Worm (Caenorhabditis elegans) whole organism, dauer: ENCODE measurements around the gene C55A1.7.
"Not testable (repeated sequence)": the region's sequence is repeated elsewhere in the genome, so short reads cannot be mapped to it uniquely, and the experiment has no call there.

ENCODE experiments used
- unc-62 ChIP-seq: sonication (generic microtip); optimal IDR thresholded peaks from 2 replicates; lab custom pipeline; 2017; ENCODE audit warnings: missing biosample characterization, missing genetic modification reagents, missing genetic modification characterization

Gene C55A1.7

DNA sequence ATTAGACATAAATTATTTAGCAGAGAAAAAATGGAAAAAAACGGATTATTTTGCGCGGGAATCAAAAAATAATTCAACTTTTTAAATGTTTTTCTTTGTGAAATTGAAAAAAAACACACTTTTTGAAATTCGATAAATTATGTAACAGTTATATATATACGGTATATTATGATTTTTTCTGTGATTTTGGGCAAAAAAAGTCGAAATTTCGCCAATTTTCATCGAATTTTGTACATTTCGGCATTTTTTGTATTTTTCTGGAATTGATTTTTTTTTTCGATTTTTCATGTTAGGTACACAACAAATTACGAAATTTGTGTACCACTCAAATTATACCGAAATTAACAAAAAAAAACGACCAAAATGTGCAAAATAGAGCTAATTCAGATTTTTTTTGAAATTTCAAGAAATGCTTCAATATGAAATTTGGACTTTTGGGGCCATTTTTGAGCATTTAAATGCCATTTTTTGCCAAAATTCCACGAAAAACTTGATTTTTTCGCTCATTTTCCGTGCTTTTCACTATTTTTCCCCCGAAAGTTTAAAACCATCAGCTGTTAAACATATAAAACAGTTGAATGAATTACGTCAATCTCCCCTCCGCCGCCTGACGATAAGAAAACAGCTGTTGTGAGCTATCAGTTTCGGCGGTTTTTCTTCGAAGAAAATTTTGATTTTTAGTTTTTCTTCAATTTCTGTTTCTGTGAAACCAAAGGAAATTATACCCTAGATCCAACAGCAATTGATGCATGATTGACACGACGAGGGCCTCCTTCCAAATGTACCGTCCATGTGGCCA is 11.0 kb upstream of the C55A1.7 start:
- no peak for TF ChIP-seq unc-62

DNA sequence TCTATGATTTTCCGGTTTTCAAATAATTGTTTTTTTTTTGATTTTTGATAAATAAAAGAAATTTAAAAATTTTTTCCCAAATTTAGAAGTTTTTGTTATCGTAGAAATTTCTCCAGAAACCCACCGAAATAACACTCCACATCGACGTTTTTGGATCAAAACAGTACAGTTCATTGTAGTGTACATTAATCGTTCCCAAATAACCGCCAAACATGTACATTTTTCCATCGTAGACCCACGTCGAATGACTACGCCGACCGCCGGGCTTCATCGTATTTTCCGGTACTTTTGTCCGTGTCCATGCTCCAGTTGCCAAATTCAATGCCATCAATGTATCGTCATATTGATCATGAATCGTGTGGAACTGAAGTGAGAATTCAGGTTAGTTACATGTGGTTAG is 6.7 kb upstream of the C55A1.7 start, which contains the start of gene F53E4.2:
Gene F53E4.2, plus strand, starts transcription at position 301 of the 400 bp plus-strand sequence.
- no peak for TF ChIP-seq unc-62

DNA sequence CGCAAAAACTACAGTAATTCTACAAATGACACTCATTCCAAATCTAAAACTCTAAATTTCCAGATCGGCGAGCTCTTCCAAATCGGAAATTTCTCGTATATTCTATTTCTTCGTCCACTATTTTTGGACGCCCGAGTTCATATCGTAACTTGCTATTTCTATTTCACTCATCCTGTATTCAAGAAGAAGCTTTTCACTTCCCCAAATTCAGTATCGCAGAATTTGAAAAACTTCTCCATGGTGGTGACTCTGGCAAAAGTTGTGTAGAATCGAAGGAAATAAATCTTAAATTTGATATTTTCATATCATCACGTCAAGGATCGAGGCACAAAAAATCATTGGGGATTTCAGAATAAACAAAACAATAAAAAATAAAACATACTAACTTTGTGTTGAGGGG is 4.7 kb upstream of the C55A1.7 start:
- TF ChIP-seq unc-62: no peak

DNA sequence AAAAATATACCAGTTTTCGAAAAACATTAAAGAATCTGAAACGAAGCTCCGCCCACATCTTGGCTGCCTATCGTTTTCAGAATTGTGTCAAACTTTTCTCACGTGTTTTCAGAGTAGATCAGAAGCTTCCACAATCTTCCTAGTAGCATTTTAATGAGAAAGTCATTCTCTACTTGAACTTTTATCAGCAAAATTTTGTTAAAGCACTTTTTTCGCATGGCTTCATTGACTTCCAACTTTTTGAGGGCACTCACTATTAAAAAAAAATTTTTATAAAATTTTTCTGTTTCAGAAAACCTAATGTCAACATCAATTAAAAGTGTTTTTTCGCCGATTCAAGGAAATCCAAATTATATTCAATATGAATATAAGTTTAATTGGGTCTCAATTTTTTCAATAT is 2.7 kb upstream of the C55A1.7 start, which contains the start of gene sru-42:
Gene sru-42, plus strand, starts transcription at position 301 of the 400 bp plus-strand sequence.
- TF ChIP-seq unc-62: no peak

DNA sequence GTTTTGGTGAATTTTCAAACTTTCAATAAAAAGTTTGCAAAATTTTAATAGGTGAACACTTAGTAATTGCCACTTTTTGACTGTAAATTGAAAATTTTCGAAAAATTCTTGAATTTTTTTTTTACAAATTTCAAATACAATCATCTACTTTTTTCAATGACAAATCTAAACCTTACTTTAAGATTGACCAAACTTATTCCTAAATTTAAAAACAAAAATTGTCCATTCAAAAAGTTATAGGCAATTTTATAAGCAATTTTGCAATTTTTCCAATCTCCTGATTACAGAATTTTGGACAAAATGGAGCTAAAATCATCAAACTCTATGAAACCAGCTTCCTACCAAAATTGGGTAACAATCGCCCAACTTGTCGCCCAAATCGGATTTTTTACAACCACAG is 2.9 kb downstream of the C55A1.7 start, which contains the start of gene str-23:
Gene str-23, plus strand, starts transcription at position 301 of the 400 bp plus-strand sequence.
- no peak for TF ChIP-seq unc-62

DNA sequence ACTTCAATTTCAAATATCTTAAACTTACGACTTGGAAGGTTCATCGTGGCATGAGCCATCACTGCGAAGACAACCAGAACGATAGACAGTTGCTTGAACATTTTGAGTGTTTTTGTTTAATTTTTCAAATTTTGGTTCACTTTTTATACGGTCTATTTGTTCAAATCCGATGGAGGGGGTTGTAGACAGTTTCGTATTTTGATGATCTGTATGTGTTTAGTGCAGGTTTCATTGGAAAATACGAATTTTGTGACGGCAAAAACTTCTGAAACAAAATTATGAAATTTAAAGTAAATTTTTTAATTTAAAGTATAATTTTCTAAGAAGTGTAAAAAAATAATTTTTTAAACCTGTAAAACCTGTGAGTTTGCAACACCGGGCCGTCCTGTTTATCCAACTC is 4.2 kb downstream of the C55A1.7 start, which contains the start of gene C55A1.4:
Gene C55A1.4, minus strand, starts transcription at position 101 of the 400 bp plus-strand sequence.
- not testable (repeated sequence) for TF ChIP-seq unc-62

DNA sequence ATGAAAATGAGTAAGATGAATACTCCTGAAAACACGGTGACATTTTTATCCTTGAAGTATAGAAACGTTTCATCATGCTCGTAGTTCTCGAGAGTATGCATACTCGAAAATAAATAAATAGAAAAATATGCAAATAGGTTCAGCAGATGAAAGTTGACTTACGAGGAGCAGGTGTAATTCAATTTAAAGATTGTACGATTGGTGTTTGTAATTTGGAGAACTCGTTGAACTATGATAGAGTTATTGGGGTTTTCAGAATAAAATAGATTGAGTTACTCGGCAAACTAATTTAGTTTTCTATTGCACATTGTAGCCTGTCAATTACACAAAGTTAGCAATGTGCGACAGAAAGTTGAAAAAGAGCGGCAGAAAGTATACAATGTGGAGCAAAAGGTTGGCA is 8.6 kb downstream of the C55A1.7 start, which contains the start of gene srz-44:
Gene srz-44, minus strand, starts transcription at position 101 of the 400 bp plus-strand sequence.
- TF ChIP-seq unc-62: no peak

DNA sequence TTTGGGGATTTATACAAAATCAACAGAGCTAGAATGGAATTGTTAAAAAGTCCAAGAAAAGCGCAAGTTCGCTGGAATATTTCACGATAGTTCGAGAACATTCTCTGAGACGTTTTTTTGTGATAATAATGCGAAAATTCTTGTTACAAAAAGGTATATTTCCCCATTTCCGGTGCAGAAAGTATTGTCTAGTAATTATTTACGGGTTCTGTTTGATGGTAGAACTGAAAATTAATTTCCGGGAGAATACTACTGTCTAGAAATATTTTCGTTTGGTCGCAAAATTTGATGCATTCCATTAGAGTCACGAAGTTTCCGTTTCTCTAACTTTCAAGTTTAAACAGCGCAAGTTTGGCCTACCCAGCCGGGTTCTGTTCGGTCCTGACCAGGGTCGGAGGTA is 17.9 kb downstream of the C55A1.7 start, which contains the start of gene str-248:
Gene str-248, minus strand, starts transcription at position 101 of the 400 bp plus-strand sequence.
- TF ChIP-seq unc-62: no peak

DNA sequence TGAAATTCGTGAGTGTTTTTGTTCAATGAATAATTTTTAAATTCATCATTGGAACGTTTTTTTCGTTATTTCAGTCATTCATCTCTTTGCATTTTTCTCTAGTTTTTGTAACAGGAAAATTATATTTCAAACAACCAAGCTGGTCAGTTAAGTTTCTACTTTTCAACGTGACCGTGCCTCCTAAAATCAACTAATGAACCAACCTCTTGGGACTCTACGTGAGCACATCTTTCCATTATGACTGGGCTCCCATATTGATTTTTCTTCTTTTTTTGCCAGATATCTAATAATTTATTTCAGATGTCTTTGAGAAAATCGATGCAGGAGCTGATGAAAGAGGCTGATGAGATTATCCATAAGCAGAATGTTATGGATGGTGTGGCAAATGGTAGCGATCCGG is 21.9 kb downstream of the C55A1.7 start, which contains the start of gene C55A1.11:
Gene C55A1.11, plus strand, starts transcription at position 301 of the 400 bp plus-strand sequence.
- no peak for TF ChIP-seq unc-62

DNA sequence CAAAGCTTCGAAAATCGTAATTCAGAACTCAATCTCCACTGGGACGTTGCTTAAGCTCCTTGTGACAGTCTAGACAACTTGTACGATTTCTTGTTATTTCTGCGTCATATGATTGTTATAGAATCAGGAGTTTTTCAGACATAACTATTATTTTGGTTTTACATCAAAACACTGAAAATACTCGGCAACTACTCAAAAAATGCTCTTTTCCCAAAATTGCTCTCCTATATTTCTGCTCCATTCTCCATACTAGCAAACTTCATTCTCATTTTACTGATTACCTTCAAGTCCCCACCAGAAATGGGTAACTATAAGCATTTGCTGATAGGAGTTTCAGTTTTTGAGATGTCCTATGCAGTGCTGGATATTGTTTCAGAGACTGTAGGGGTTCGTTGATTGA is 25.9 kb downstream of the C55A1.7 start, which contains the start of gene C55A1.1:
Gene C55A1.1, plus strand, starts transcription at position 301 of the 400 bp plus-strand sequence.
- no peak for TF ChIP-seq unc-62

DNA sequence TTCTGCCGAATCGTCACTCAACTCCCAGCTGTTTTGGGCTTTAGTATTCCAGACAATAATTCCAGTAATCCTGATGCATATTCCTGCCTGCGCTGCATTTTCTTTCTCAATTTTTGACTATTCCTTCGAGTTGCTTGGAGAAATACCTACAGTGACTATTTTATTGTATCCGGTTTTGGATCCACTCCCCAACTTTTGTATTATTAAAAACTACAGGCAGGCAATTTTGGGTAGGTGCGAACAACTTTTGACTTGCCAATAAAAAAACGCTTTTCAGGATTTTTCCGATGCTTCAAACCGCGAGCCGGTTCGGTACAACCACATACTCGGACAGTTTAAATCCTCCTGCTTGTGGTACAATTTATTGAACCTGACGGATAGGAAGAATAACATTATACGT is 32.9 kb downstream of the C55A1.7 start:
- TF ChIP-seq unc-62: no peak

DNA sequence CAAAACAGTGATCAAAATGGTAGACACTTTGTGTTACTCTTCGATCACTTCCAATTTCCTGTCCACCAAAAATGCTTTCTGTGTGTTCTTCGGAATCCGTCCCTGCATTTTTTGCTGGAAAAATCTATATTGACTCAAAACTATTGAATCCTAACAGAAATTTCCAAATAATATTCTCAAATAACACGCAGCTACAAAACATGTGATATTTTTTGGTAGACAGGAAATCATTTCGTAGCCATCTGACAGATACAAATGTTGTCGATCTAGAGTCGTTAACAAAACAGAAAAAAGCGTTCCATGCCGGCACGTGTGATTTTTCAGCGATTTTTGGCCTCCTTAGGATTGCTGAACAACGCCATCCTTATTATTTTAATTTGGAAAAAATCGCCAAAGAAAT is 34.5 kb downstream of the C55A1.7 start, which contains the start of gene str-263:
Gene str-263, plus strand, starts transcription at position 301 of the 400 bp plus-strand sequence.
- TF ChIP-seq unc-62: no peak

DNA sequence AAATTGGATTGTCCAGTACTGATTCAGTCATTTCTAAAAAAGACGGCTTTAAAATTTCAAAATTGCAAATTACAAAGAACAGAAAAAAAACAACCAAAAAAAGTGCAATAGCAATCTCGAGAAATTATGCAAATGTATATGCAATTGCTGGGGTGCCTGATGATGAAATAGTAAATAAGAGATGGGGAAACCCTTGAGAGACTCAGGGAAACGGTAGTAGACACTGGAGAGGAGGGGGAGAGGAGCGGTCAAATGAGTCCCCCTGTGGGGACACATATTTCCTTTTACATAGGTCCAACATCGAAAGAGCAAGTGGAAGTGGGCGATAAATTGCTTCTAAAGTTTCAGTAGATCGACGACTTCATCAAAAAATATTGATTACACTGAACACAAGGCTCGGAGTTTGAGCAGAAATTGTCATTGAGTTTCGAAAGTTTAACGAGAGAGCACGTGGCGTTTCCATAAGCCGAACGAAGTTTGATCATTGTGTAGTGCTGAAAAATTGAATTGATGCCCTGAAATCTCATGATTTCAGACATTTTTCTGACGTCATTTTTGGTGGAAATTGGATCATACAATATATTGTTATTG is 37.0 kb downstream of the C55A1.7 start, which contains the start of the genes fbxa-153 and str-12:
Gene fbxa-153, minus strand, starts transcription at position 35 of the 591 bp plus-strand sequence.
Gene str-12, plus strand, starts transcription at position 541 of the 591 bp plus-strand sequence.
- TF ChIP-seq unc-62: no peak

DNA sequence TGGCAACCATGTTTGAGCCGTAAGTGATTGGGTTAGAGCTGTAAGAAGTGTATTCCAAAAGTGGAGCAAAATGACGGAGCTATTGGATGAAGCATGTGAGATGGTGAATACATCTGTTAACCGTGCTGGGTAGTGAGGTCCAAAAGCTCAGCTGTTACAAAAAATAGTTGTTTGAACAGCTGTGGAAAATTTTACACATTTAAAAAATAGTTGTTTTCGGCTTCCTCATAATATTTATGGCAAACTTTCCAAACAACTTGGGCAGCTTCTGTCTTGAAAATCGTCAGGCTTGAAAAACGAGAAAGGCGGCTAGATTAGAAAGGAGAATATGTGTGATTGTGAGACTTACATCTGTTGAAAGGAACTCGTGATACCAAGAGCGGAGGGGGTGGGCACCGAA is 42.4 kb downstream of the C55A1.7 start, which contains the start of gene fbxa-154:
Gene fbxa-154, minus strand, starts transcription at position 101 of the 400 bp plus-strand sequence.
- TF ChIP-seq unc-62: no peak

DNA sequence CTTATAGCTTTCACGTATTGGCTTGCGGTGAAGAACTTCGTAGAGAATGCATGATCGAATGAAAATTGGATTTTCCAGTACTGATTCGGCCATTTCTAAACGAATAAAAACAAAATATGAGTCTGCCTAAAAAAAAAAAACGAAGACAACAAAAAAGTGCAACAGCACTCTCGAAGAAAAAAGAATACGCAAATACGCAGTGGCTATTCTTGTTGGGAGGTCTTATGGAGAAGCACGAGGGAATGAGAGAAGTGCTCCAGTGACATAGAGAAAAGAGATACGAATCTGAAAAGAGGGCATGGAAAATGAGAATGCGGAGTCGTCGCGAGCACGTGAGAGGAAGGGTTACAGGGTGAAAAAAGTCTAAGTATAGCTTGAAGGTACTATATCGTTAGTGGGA is 45.2 kb downstream of the C55A1.7 start, which contains the start of gene fbxa-152:
Gene fbxa-152, minus strand, starts transcription at position 101 of the 400 bp plus-strand sequence.
- TF ChIP-seq unc-62: no peak

DNA sequence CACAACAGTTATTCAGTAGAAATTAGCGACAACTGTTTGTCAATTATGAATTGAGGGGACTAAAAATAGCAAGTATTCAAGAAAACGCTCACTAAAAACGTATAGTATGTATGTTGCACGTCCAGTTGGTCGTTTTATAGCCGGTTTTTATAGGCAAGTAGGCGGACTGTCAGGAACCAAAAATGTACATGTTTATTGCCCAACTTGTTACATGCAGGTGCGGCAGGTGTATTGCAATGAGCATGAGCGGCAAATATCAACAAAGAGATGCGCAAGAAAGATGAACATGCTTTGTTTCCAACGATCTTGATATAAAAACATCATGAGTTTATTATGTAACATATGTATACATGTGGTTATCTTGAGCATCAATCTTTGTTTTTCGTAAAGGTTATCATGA is 47.7 kb downstream of the C55A1.7 start, which contains the start of gene B0391.14:
Gene B0391.14, minus strand, starts transcription at position 101 of the 400 bp plus-strand sequence.
- TF ChIP-seq unc-62: not testable (repeated sequence)
